Fruit fly (Drosophila melanogaster): ENCODE measurements around the gene CG5418.

dm6 chr2L:12466506-12467043 is 13.5 kb upstream of the CG5418 start:
- TF ChIP-seq CG34367 (tag; optimal IDR thresholded peaks at IDR 0.05) (no peak), CG8301 (tag; optimal IDR thresholded peaks at IDR 0.05) (no peak), CG9948 (tag; optimal IDR thresholded peaks at IDR 0.05) (no peak)
